Fruit fly (Drosophila melanogaster) whole organism: ENCODE data around the gene AlaRS.

Source experiments
- EcR ChIP-seq, 2 experiments: fragments of >200 bp; optimal IDR thresholded peaks; 2 replicates each; lab custom pipeline; 2017; ENCODE audit warnings: missing biosample characterization in 2 of 2, missing genetic modification characterization in 2 of 2, missing genetic modification reagents in 2 of 2
- pan ChIP-seq: fragments of >200 bp; optimal IDR thresholded peaks from 2 replicates; lab custom pipeline; 2017
- psq ChIP-seq: fragments of >200 bp; optimal IDR thresholded peaks from 2 replicates; lab custom pipeline; 2017

DNA sequence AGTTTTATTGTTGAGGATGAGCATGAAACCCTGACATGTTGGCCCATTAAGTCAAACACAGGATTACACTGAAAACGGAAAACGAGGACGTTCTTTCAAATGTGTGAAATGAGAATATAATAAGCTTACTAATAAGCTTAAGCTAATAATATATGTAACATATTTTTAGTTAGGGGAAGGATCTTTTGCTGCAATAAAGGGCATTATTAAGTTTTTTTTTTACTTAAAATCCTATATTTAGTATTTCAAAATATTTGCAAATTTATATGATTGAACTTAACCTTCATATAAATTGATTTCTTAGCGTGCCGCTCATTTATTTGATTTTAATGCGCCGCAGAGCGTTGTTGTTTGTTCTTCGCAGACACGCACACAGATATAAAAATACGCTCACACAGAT is 48.4 kb downstream of the AlaRS start:
- TF ChIP-seq EcR (GFP tag; optimal IDR thresholded peaks at IDR 0.05; lab: Kevin White, UChicago): no peak
- no peak for TF ChIP-seq psq (lab: Kevin White, UChicago)
- no peak for TF ChIP-seq pan (lab: Kevin White, UChicago)
